Worm (Caenorhabditis elegans) whole organism, late embryonic: Measurements from ENCODE around the gene rpl-36.A.
"Not testable (repeated sequence)": the region's sequence is repeated elsewhere in the genome, so short reads cannot be mapped to it uniquely, and the experiment has no call there.

Source experiments
- K02D7.2 ChIP-seq: sonication (generic microtip); optimal IDR thresholded peaks from 2 replicates; lab custom pipeline; 2017; ENCODE audit warnings: mild to moderate bottlenecking, missing genetic modification characterization, missing compliant biosample characterization
- K09A11.1 ChIP-seq: sonication (generic microtip); optimal IDR thresholded peaks from 2 replicates; lab custom pipeline; 2017; ENCODE audit warnings: antibody characterized with exemption, mild to moderate bottlenecking, missing genetic modification characterization, missing compliant biosample characterization; ENCODE audit not compliant: insufficient read depth
- T23F11.4 ChIP-seq: fragments of 200-800 bp; sonication (Bioruptor generic); optimal IDR thresholded peaks from 2 replicates; lab custom pipeline; 2018; ENCODE audit warnings: mild to moderate bottlenecking, missing genetic modification characterization, missing compliant biosample characterization
- Y22D7AL.16 ChIP-seq: sonication (generic microtip); optimal IDR thresholded peaks from 2 replicates; lab custom pipeline; 2016; ENCODE audit warnings: missing genetic modification characterization, missing compliant biosample characterization
- ahr-1 ChIP-seq: sonication (generic microtip); optimal IDR thresholded peaks from 2 replicates; lab custom pipeline; 2016; ENCODE audit warnings: missing genetic modification characterization, missing compliant biosample characterization
- ama-1 ChIP-seq: fragments of 150-350 bp; optimal IDR thresholded peaks from 2 replicates; lab custom pipeline; 2014
- ceh-19 ChIP-seq: fragments of 200-800 bp; sonication (Bioruptor generic); optimal IDR thresholded peaks from 2 replicates; lab custom pipeline; 2018; ENCODE audit warnings: mild to moderate bottlenecking, missing genetic modification characterization, missing compliant biosample characterization
- ceh-2 ChIP-seq: sonication (generic microtip); optimal IDR thresholded peaks from 2 replicates; lab custom pipeline; 2016; ENCODE audit warnings: missing genotype, missing genetic modification characterization, missing compliant biosample characterization
- ceh-22 ChIP-seq: sonication (generic microtip); optimal IDR thresholded peaks from 2 replicates; lab custom pipeline; 2017; ENCODE audit warnings: missing biosample characterization, missing genetic modification characterization
- ceh-24 ChIP-seq: sonication (generic microtip); optimal IDR thresholded peaks from 2 replicates; lab custom pipeline; 2016; ENCODE audit warnings: mild to moderate bottlenecking, missing genetic modification characterization, missing compliant biosample characterization
- ceh-30 ChIP-seq: fragments of 150-350 bp; optimal IDR thresholded peaks from 2 replicates; lab custom pipeline; 2014; ENCODE audit warnings: missing biosample characterization, missing genetic modification characterization
- ceh-31 ChIP-seq: sonication (generic microtip); optimal IDR thresholded peaks from 2 replicates; lab custom pipeline; 2016; ENCODE audit warnings: missing genetic modification characterization, missing compliant biosample characterization
- ceh-34 ChIP-seq: sonication (generic microtip); optimal IDR thresholded peaks from 2 replicates; lab custom pipeline; 2016; ENCODE audit warnings: mild to moderate bottlenecking, missing genetic modification characterization, missing compliant biosample characterization
- ceh-45 ChIP-seq: fragments of 200-800 bp; sonication (Bioruptor generic); IDR thresholded peaks from 2 replicates; pipeline ENCODE4 v1.3.6; 2022; ENCODE audit warnings: missing genetic modification reagents, missing genetic modification characterization, missing compliant biosample characterization
- ceh-48 ChIP-seq: sonication (generic microtip); optimal IDR thresholded peaks from 2 replicates; lab custom pipeline; 2016; ENCODE audit warnings: missing genetic modification characterization, inconsistent platforms, missing compliant biosample characterization
- elt-2 ChIP-seq: sonication (generic microtip); optimal IDR thresholded peaks from 2 replicates; lab custom pipeline; 2016; ENCODE audit warnings: missing genetic modification reagents, missing genetic modification characterization, missing compliant biosample characterization
- eyg-1 ChIP-seq: sonication (generic microtip); optimal IDR thresholded peaks from 2 replicates; lab custom pipeline; 2016; ENCODE audit warnings: missing genotype, missing genetic modification characterization, missing compliant biosample characterization
- fax-1 ChIP-seq: sonication (generic microtip); optimal IDR thresholded peaks from 2 replicates; lab custom pipeline; 2016; ENCODE audit warnings: missing genotype, missing genetic modification characterization, missing compliant biosample characterization
- hlh-15 ChIP-seq: sonication (generic microtip); optimal IDR thresholded peaks from 2 replicates; lab custom pipeline; 2016; ENCODE audit warnings: missing genetic modification characterization, missing compliant biosample characterization
- hlh-6 ChIP-seq: sonication (generic microtip); optimal IDR thresholded peaks from 2 replicates; lab custom pipeline; 2016; ENCODE audit warnings: missing genotype, missing genetic modification characterization, missing compliant biosample characterization
- lin-11 ChIP-seq: fragments of 200-800 bp; sonication (Bioruptor generic); optimal IDR thresholded peaks from 2 replicates; lab custom pipeline; 2018; ENCODE audit warnings: mild to moderate bottlenecking, missing genetic modification characterization, missing compliant biosample characterization
- mec-3 ChIP-seq: sonication (generic microtip); optimal IDR thresholded peaks from 2 replicates; lab custom pipeline; 2016; ENCODE audit warnings: borderline replicate concordance, missing genetic modification characterization, missing compliant biosample characterization
- nhr-232 ChIP-seq: sonication (generic microtip); optimal IDR thresholded peaks from 2 replicates; lab custom pipeline; 2016; ENCODE audit warnings: missing genetic modification characterization, missing compliant biosample characterization
- npax-4 ChIP-seq: sonication (generic microtip); optimal IDR thresholded peaks from 2 replicates; lab custom pipeline; 2016; ENCODE audit warnings: missing genetic modification characterization, missing compliant biosample characterization
- odd-2 ChIP-seq: sonication (generic microtip); optimal IDR thresholded peaks from 2 replicates; lab custom pipeline; 2017; ENCODE audit warnings: antibody characterized with exemption, mild to moderate bottlenecking, missing genetic modification characterization, missing compliant biosample characterization
- pha-2 ChIP-seq: sonication (generic microtip); optimal IDR thresholded peaks from 2 replicates; lab custom pipeline; 2017; ENCODE audit warnings: mild to moderate bottlenecking, missing genetic modification characterization, missing compliant biosample characterization
- pha-4 ChIP-seq: fragments of 150-350 bp; optimal IDR thresholded peaks from 2 replicates; lab custom pipeline; 2018; ENCODE audit warnings: missing biosample characterization, missing genetic modification reagents, missing genetic modification characterization
- pros-1 ChIP-seq: fragments of 150-350 bp; optimal IDR thresholded peaks from 2 replicates; lab custom pipeline; 2014; ENCODE audit warnings: missing biosample characterization, missing genetic modification reagents, missing genetic modification characterization
- ref-2 ChIP-seq: sonication (generic microtip); optimal IDR thresholded peaks from 2 replicates; lab custom pipeline; 2016; ENCODE audit warnings: missing genetic modification characterization, missing compliant biosample characterization
- rnt-1 ChIP-seq: sonication (generic microtip); optimal IDR thresholded peaks from 2 replicates; lab custom pipeline; 2016; ENCODE audit warnings: missing genetic modification characterization, missing compliant biosample characterization
- sox-2 ChIP-seq: fragments of 200-800 bp; sonication (Bioruptor generic); IDR thresholded peaks from 2 replicates; pipeline ENCODE4 v1.3.6; 2022; ENCODE audit warnings: missing genetic modification reagents, missing genetic modification characterization, missing compliant biosample characterization
- sox-4 ChIP-seq: sonication (generic microtip); optimal IDR thresholded peaks from 2 replicates; lab custom pipeline; 2017; ENCODE audit warnings: mild to moderate bottlenecking, missing genetic modification characterization, inconsistent platforms, missing compliant biosample characterization
- syd-9 ChIP-seq: sonication (generic microtip); optimal IDR thresholded peaks from 2 replicates; lab custom pipeline; 2016; ENCODE audit warnings: mild to moderate bottlenecking, missing genetic modification characterization, moderate library complexity, missing compliant biosample characterization
- tbx-7 ChIP-seq: sonication (generic microtip); optimal IDR thresholded peaks from 2 replicates; lab custom pipeline; 2016; ENCODE audit warnings: missing genotype, missing genetic modification characterization, missing compliant biosample characterization
- unc-42 ChIP-seq: sonication (generic microtip); optimal IDR thresholded peaks from 2 replicates; lab custom pipeline; 2016; ENCODE audit warnings: missing genotype, missing genetic modification characterization, missing compliant biosample characterization
- unc-55 ChIP-seq: sonication (generic microtip); optimal IDR thresholded peaks from 2 replicates; lab custom pipeline; 2017; ENCODE audit warnings: missing biosample characterization, missing genetic modification reagents, missing genetic modification characterization
- unc-86 ChIP-seq: sonication (generic microtip); optimal IDR thresholded peaks from 2 replicates; lab custom pipeline; 2016; ENCODE audit warnings: missing genetic modification characterization, missing compliant biosample characterization
- zip-5 ChIP-seq: sonication (generic microtip); optimal IDR thresholded peaks from 2 replicates; lab custom pipeline; 2016; ENCODE audit warnings: missing genetic modification characterization, missing compliant biosample characterization

rpl-36.A gene

DNA sequence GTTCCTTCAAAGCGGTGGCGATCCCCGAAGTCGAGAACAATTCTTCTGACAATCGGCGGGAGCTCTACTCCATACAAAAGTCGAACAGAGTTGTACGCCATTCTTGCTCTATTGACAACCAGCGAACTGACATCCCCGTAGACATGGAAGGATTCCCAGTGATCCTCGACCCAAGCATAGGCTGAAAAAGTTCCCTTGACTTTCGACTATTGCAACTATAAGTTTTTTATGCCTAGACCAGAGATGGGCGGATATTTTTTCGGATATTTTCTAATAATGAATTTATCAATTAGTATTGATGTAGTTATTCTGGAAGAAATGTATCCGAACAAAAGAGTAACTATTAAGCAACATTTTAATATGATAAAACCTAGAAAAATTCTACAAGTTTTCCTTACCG lies 24.8 kb upstream of the rpl-36.A start, which contains the start of gene W10C6.2:
TSS of gene W10C6.2 (minus strand) at position 101 of the 400 bp plus-strand sequence.
- not testable (repeated sequence) for TF ChIP-seq ceh-30 (tag; lab: Kevin White, UChicago); T23F11.4 (GFP tag; lab: Kevin White, UChicago); pros-1 (tag; lab: Kevin White, UChicago)

DNA sequence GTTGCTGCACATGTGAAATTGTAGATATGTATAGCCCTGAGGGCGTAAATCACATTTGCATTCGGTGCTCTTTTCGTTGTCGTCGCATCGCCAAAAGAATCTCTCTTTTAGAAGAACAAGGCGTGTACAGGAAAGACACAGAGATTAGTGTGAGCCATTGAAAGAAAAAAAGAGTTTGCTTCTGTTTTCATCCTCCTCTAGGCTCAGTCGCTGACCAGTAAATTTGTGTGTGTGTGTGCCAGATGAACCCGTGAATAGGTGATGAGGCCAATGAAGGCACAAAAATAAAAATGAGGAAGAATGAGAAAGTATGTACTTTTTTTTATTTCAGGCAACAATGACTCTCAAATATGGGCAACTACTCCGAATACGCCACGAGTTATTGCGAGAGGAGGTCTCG lies 15.4 kb upstream of the rpl-36.A start, which contains the start of gene mat-2:
TSS of gene mat-2 (plus strand) at position 301 of the 400 bp plus-strand sequence.
- TF ChIP-seq ceh-31 (no peak), ceh-24 (no peak), K09A11.1 (tag; lab: Kevin White, UChicago) (no peak), ceh-48 (tag; lab: Kevin White, UChicago) (no peak), syd-9 (tag; lab: Kevin White, UChicago) (no peak)

DNA sequence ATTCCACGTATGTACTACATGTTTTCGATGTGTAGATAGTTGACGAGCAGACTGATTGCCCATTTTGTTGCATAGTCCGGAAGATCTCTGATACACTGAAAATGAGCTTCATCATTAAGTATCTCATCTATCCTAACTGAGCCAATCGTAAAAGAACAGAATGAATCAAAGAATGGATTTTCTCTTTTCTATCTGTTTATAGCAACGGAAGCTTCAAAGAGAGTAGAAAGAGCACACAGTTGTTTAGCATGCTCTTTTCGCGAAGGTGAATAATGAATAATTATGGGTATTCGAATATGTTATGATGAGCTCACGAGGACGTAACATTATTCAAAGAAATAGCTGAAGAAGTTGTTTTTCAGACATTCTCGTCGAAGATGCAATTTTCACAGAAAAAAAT lies 14.1 kb upstream of the rpl-36.A start, which contains the start of gene glb-4:
TSS of gene glb-4 (minus strand) at position 101 of the 400 bp plus-strand sequence.
- TF ChIP-seq Y22D7AL.16 (tag; lab: Kevin White, UChicago) = no peak
- TF ChIP-seq ceh-19 = no peak
- TF ChIP-seq unc-42 (tag; lab: Kevin White, UChicago) = no peak
- no peak for TF ChIP-seq unc-55 (GFP tag; lab: Kevin White, UChicago)
- TF ChIP-seq K09A11.1 (tag; lab: Kevin White, UChicago) = no peak
- TF ChIP-seq ref-2 = no peak
- TF ChIP-seq unc-86 (tag; lab: Kevin White, UChicago) = no peak
- TF ChIP-seq ceh-31 = no peak
- TF ChIP-seq pha-4 (tag; lab: Kevin White, UChicago) = no peak
- no peak for TF ChIP-seq ceh-34
- TF ChIP-seq npax-4 (tag; lab: Kevin White, UChicago) = no peak
- no peak for TF ChIP-seq tbx-7 (tag; lab: Kevin White, UChicago)
- no peak for TF ChIP-seq elt-2 (tag; lab: Kevin White, UChicago)
- no peak for TF ChIP-seq hlh-15 (tag; lab: Kevin White, UChicago)
- TF ChIP-seq nhr-232 (tag; lab: Kevin White, UChicago) = no peak
- no peak for TF ChIP-seq pros-1 (tag; lab: Kevin White, UChicago)
- TF ChIP-seq ceh-2 (tag; lab: Kevin White, UChicago) = no peak
- TF ChIP-seq ama-1 (lab: Kevin White, UChicago) = no peak
- no peak for TF ChIP-seq sox-4 (tag; lab: Kevin White, UChicago)
- TF ChIP-seq, all 69 proteins: peak for 0

DNA sequence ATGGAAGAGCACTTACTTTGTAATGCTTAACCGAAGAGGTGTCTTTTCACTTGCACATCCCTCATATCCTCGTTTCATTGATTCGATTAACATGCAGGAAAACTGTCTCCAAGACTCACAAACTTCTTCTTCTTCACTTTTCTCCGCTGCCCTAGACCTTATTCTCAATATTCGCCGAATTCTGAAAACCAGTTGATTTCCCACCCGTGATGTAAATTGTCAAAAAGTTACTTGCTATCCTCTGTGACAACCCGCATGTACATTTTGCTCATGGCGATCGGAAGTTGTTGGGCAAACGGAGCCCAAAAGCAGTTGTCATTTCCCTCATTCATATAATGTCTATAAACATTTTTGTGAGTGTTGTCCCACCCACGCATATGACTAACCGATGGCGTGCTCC lies 13.4 kb upstream of the rpl-36.A start:
- TF ChIP-seq pha-2 (tag; lab: Kevin White, UChicago) (no peak), syd-9 (tag; lab: Kevin White, UChicago) (no peak), zip-5 (tag; lab: Kevin White, UChicago) (no peak), ceh-22 (tag; lab: Kevin White, UChicago) (no peak), hlh-6 (tag; lab: Kevin White, UChicago) (no peak), fax-1 (tag; lab: Kevin White, UChicago) (no peak), rnt-1 (tag; lab: Kevin White, UChicago) (no peak), mec-3 (no peak), tbx-7 (tag; lab: Kevin White, UChicago) (no peak), odd-2 (no peak), K02D7.2 (tag; lab: Kevin White, UChicago) (no peak), elt-2 (tag; lab: Kevin White, UChicago) (no peak), ceh-19 (no peak), unc-42 (tag; lab: Kevin White, UChicago) (no peak), ceh-45 (GFP tag; lab: Robert Waterston, UW) (no peak), sox-4 (tag; lab: Kevin White, UChicago) (no peak), lin-11 (tag; lab: Kevin White, UChicago) (no peak), eyg-1 (no peak), ahr-1 (tag; lab: Kevin White, UChicago) (no peak), sox-2 (GFP tag; lab: Robert Waterston, UW) (no peak)
